Worm (Caenorhabditis elegans): ENCODE data around the gene E02H1.1.
A peak's percentile ranks its signal among the peaks of the same experiment; 100 is the strongest.

E02H1.1 gene

ce11 chrII:9594924-9595323, 4.0 kb upstream of the E02H1.1 start, which contains the start of gene E02H1.5:
E02H1.5 (plus strand) TSS chrII:9595224.
- no peak for TF ChIP-seq mep-1 (tag; optimal IDR thresholded peaks at IDR 0.05)
- no peak for TF ChIP-seq unc-30 (tag; optimal IDR thresholded peaks at IDR 0.05)
- TF ChIP-seq F16B12.6 (tag; optimal IDR thresholded peaks at IDR 0.05) = no peak
- no peak for TF ChIP-seq fkh-4 (tag; optimal IDR thresholded peaks at IDR 0.05; ENCODE audit: borderline replicate concordance)
- TF ChIP-seq lin-13 (GFP tag; optimal IDR thresholded peaks at IDR 0.05) = no peak
- TF ChIP-seq nhr-47 (tag; optimal IDR thresholded peaks at IDR 0.05) = no peak
- no peak for TF ChIP-seq pax-3 (tag; optimal IDR thresholded peaks at IDR 0.05)
- TF ChIP-seq lin-39 (tag; optimal IDR thresholded peaks at IDR 0.05) = no peak
- TF ChIP-seq lir-3 (tag; optimal IDR thresholded peaks at IDR 0.05; ENCODE audit: poor library complexity) = no peak
- no peak for TF ChIP-seq ceh-88 (GFP tag; IDR thresholded peaks at IDR 0.05)
- TF ChIP-seq pqm-1 (tag; optimal IDR thresholded peaks at IDR 0.05) = no peak
- no peak for TF ChIP-seq hpl-2 (GFP tag; optimal IDR thresholded peaks at IDR 0.05)
- no peak for TF ChIP-seq sptf-1 (tag; optimal IDR thresholded peaks at IDR 0.05)
- no peak for TF ChIP-seq ceh-90 (tag; optimal IDR thresholded peaks at IDR 0.05)
- no peak for TF ChIP-seq tbx-2 (tag; optimal IDR thresholded peaks at IDR 0.05)
- no peak for TF ChIP-seq xbp-1 (tag; optimal IDR thresholded peaks at IDR 0.05)
- TF ChIP-seq C16A3.4 (tag; optimal IDR thresholded peaks at IDR 0.05) = no peak
- no peak for TF ChIP-seq fos-1 (tag; optimal IDR thresholded peaks at IDR 0.05)
- no peak for TF ChIP-seq snu-23 (GFP tag; optimal IDR thresholded peaks at IDR 0.05)
- no peak for TF ChIP-seq vab-15 (tag; optimal IDR thresholded peaks at IDR 0.05)

ce11 chrII:9592737-9593136, 1.8 kb upstream of the E02H1.1 start, which contains the start of gene parp-2:
parp-2 (plus strand) TSS chrII:9593037.
- TF ChIP-seq fkh-8 (tag; optimal IDR thresholded peaks at IDR 0.05) (no peak), isw-1 (GFP tag; IDR thresholded peaks at IDR 0.05) (no peak), C34B4.2 (tag; optimal IDR thresholded peaks at IDR 0.05) (no peak), fkh-10 (GFP tag; optimal IDR thresholded peaks at IDR 0.05) (no peak), snu-23 (GFP tag; optimal IDR thresholded peaks at IDR 0.05) (no peak), lin-39 (tag; optimal IDR thresholded peaks at IDR 0.05) (no peak), aly-2 (tag; optimal IDR thresholded peaks at IDR 0.05) (no peak), egl-13 (tag; optimal IDR thresholded peaks at IDR 0.05) (no peak), unc-130 (tag; optimal IDR thresholded peaks at IDR 0.05) (no peak), unc-62 (GFP tag; optimal IDR thresholded peaks at IDR 0.05) (no peak), sox-4 (tag; optimal IDR thresholded peaks at IDR 0.05) (no peak)

- TF ChIP-seq aha-1 (tag; optimal IDR thresholded peaks at IDR 0.05) = no peak
Measured at ce11 chrII:9589667-9590066, 1.3 kb downstream of the E02H1.1 start, which contains the start of gene eral-1. eral-1 (minus strand) TSS chrII:9589767.

- TF ChIP-seq dsc-1 (tag; optimal IDR thresholded peaks at IDR 0.05) = no peak
- TF ChIP-seq jun-1 (tag; optimal IDR thresholded peaks at IDR 0.05) = no peak
- no peak for TF ChIP-seq pqm-1 (tag; optimal IDR thresholded peaks at IDR 0.05)
- peak; percentile 36 for TF ChIP-seq nhr-28 (tag; optimal IDR thresholded peaks at IDR 0.05)
- TF ChIP-seq snpc-4 (tag; optimal IDR thresholded peaks at IDR 0.05) = no peak
- no peak for TF ChIP-seq zag-1 (tag; optimal IDR thresholded peaks at IDR 0.05)
- TF ChIP-seq elt-3 (tag; optimal IDR thresholded peaks at IDR 0.05) = peak in 5 of 6 experiments; percentile 33 to 74 (median 53)
- TF ChIP-seq hlh-17 (GFP tag; optimal IDR thresholded peaks at IDR 0.05; ENCODE audit: borderline replicate concordance) = no peak
- TF ChIP-seq nhr-20 (tag; optimal IDR thresholded peaks at IDR 0.05) = peak; percentile 80
- no peak for TF ChIP-seq fos-1 (tag; optimal IDR thresholded peaks at IDR 0.05)
- peak; percentile 72 for TF ChIP-seq nhr-85 (tag)
- no peak for TF ChIP-seq unc-98 (GFP tag; IDR thresholded peaks at IDR 0.05)
- no peak for TF ChIP-seq fkh-10 (GFP tag; optimal IDR thresholded peaks at IDR 0.05)
- TF ChIP-seq mab-9 (GFP tag; IDR thresholded peaks at IDR 0.05) = no peak
- no peak for TF ChIP-seq nhr-84 (tag; optimal IDR thresholded peaks at IDR 0.05)
- TF ChIP-seq grh-1 (GFP tag; IDR thresholded peaks at IDR 0.05) = no peak
- TF ChIP-seq fkh-4 (tag; optimal IDR thresholded peaks at IDR 0.05; ENCODE audit: borderline replicate concordance) = no peak
- no peak for TF ChIP-seq rnt-1 (tag; optimal IDR thresholded peaks at IDR 0.05)
- TF ChIP-seq lin-14 (GFP tag; optimal IDR thresholded peaks at IDR 0.05) = peak; percentile 20
- peak; percentile 22 for TF ChIP-seq nhr-19 (GFP tag; conservative IDR thresholded peaks at IDR 0.05)
- no peak for TF ChIP-seq nhr-237 (tag; optimal IDR thresholded peaks at IDR 0.05)
- no peak for TF ChIP-seq ztf-11 (tag; optimal IDR thresholded peaks at IDR 0.05)
- TF ChIP-seq hpl-2 (GFP tag; optimal IDR thresholded peaks at IDR 0.05) = no peak
- no peak for TF ChIP-seq egl-13 (tag; optimal IDR thresholded peaks at IDR 0.05)
- TF ChIP-seq lin-13 (GFP tag; optimal IDR thresholded peaks at IDR 0.05) = no peak
- TF ChIP-seq ztf-4 (tag; optimal IDR thresholded peaks at IDR 0.05) = no peak
Measured at ce11 chrII:9586734-9587209, 4.2 kb downstream of the E02H1.1 start, which contains the start of gene ugt-58. ugt-58 (minus strand) TSS chrII:9586784.

All from whole organism, L1 larva.